Worm (Caenorhabditis elegans): ENCODE measurements around the gene R02F2.10.

R02F2.10 gene

DNA sequence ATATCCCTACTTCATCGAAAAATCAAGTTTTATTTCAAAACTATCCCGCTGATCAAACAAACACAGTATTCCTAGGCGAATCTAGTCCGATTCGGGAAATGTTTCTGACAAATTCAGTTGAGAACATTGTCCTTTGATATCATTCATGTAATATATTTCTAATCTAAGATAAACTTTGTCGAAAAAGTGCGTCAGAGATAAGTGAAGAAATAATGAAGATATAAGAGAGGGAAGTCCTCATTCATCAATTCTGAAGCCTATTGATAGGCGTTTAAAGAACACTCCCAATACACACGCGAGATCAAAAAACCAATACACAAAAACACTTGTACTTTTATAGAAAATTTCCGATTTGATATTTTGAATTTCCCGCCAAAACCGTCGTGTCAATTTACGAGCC is 13.3 kb upstream of the R02F2.10 start:
- TF ChIP-seq aha-1 (tag) = no peak
- no peak for TF ChIP-seq daf-16 (GFP tag; optimal IDR thresholded peaks at IDR 0.05)
- TF ChIP-seq daf-16 (tag; optimal IDR thresholded peaks at IDR 0.05) = no peak
- no peak for TF ChIP-seq set-16 (GFP tag; IDR thresholded peaks at IDR 0.05)
- peak; percentile 5 for TF ChIP-seq nhr-28 (tag; optimal IDR thresholded peaks at IDR 0.05)
- TF ChIP-seq lin-15B (tag; optimal IDR thresholded peaks at IDR 0.05) = no peak
- no peak for TF ChIP-seq nhr-76 (tag; optimal IDR thresholded peaks at IDR 0.05)
- peak in 1 of 2 experiments; percentile 10 for TF ChIP-seq mdl-1 (tag; optimal IDR thresholded peaks at IDR 0.05)
- TF ChIP-seq pqm-1 (tag; optimal IDR thresholded peaks at IDR 0.05) = no peak
- no peak for TF ChIP-seq lin-13 (GFP tag; optimal IDR thresholded peaks at IDR 0.05)
- no peak for TF ChIP-seq duxl-1 (tag; optimal IDR thresholded peaks at IDR 0.05; ENCODE audit: poor library complexity)
- no peak for TF ChIP-seq egl-43 (GFP tag; IDR thresholded peaks at IDR 0.05)
- TF ChIP-seq hmg-1.1 (GFP tag; IDR thresholded peaks at IDR 0.05) = no peak

ce11 chrIII:5469090-5469489 is 9.0 kb upstream of the R02F2.10 start:
- TF ChIP-seq nhr-6 (tag; optimal IDR thresholded peaks at IDR 0.05) (no peak), hlh-30 (tag; optimal IDR thresholded peaks at IDR 0.05; ENCODE audit: insufficient read depth) (no peak), fkh-10 (GFP tag; optimal IDR thresholded peaks at IDR 0.05) (no peak), dmd-8 (GFP tag; IDR thresholded peaks at IDR 0.05) (no peak), arid-1 (GFP tag; conservative IDR thresholded peaks at IDR 0.05) (no peak), mxl-2 (GFP tag; conservative IDR thresholded peaks at IDR 0.05) (no peak), lsy-2 (tag; optimal IDR thresholded peaks at IDR 0.05) (no peak), jun-1 (tag; optimal IDR thresholded peaks at IDR 0.05) (no peak), dve-1 (tag; optimal IDR thresholded peaks at IDR 0.05; ENCODE audit: insufficient read depth) (no peak), snpc-1.2 (GFP tag; IDR thresholded peaks at IDR 0.05) (no peak), aha-1 (tag) (no peak), set-16 (GFP tag; IDR thresholded peaks at IDR 0.05) (no peak), T26A8.4 (GFP tag; IDR thresholded peaks at IDR 0.05) (no peak)

- TF ChIP-seq mxl-3 (GFP tag; optimal IDR thresholded peaks at IDR 0.05) = peak; percentile 58
- TF ChIP-seq zip-11 (GFP tag; IDR thresholded peaks at IDR 0.05) = no peak
- TF ChIP-seq mdl-1 (tag; optimal IDR thresholded peaks at IDR 0.05) = peak in 1 of 2 experiments; percentile 74
- no peak for TF ChIP-seq ctbp-1 (GFP tag; IDR thresholded peaks at IDR 0.05)
- 0 out of 2 replicates have a peak, but pooled peaks have one; percentile 51 for TF ChIP-seq lin-1 (GFP tag; IDR thresholded peaks at IDR 0.05)
- peak; percentile 38 for TF ChIP-seq aha-1 (tag)
- TF ChIP-seq dpl-1 (GFP tag; optimal IDR thresholded peaks at IDR 0.05) = peak; percentile 9
- no peak for TF ChIP-seq snpc-1.2 (GFP tag; IDR thresholded peaks at IDR 0.05)
- peak; percentile 42 for TF ChIP-seq nhr-28 (tag; optimal IDR thresholded peaks at IDR 0.05)
- 0 out of 2 replicates have a peak, but pooled peaks have one; percentile 48 for TF ChIP-seq T26A8.4 (GFP tag; IDR thresholded peaks at IDR 0.05)
- peak; percentile 72 for TF ChIP-seq hlh-11 (tag; optimal IDR thresholded peaks at IDR 0.05)
- no peak for TF ChIP-seq D1046.2 (GFP tag; IDR thresholded peaks at IDR 0.05)
- TF ChIP-seq T20F7.1 (GFP tag; optimal IDR thresholded peaks at IDR 0.05) = no peak
- TF ChIP-seq nhr-48 (tag; optimal IDR thresholded peaks at IDR 0.05) = peak; percentile 74
Observed at ce11 chrIII:5472693-5473092, 5.4 kb upstream of the R02F2.10 start.

DNA sequence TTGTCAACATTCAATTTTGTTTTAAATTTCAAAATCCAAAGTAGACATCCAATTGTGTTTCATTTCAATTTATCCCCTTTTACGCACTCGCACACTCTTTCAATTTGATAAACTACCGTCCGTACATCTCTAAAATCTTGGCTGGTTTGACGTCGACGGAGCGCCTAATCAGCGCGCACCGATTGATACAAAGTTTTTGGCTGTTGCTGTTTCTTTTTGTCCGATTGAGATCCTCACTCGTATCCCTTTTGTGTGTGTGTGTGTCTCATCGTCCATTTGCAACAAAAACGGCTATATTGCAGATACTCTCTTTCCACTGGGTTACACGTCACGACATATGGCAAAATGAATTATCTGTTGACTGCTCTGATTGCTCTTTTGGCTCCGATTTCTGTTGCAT is 3.9 kb upstream of the R02F2.10 start, which contains the start of gene lon-1:
Gene lon-1, plus strand, starts transcription at position 301 of the 400 bp plus-strand sequence.
- no peak for TF ChIP-seq nhr-25 (tag; optimal IDR thresholded peaks at IDR 0.05; ENCODE audit: borderline replicate concordance, insufficient read depth)
- peak; percentile 16 for TF ChIP-seq mxl-3 (GFP tag; optimal IDR thresholded peaks at IDR 0.05)
